Worm (Caenorhabditis elegans) whole organism, young adult: ENCODE measurements around the gene mspn-1.
A peak's percentile ranks its signal among the peaks of the same experiment; 100 is the strongest.

Experiments used
- B0035.1 ChIP-seq: sonication (generic microtip); optimal IDR thresholded peaks from 2 replicates; lab custom pipeline; 2016; ENCODE audit warnings: missing genetic modification characterization, mild to moderate bottlenecking, missing compliant biosample characterization, missing genotype, missing genetic modification reagents
- B0336.3 ChIP-seq: fragments of 200-800 bp; sonication (Bioruptor generic); IDR thresholded peaks from 2 replicates; pipeline ENCODE4 v1.3.6; 2022; ENCODE audit warnings: missing genetic modification characterization, missing compliant biosample characterization
- C17E4.6 ChIP-seq: fragments of 200-800 bp; sonication (Bioruptor generic); IDR thresholded peaks from 2 replicates; pipeline ENCODE4 v1.3.6; 2022; ENCODE audit warnings: missing genetic modification reagents, missing genetic modification characterization, missing compliant biosample characterization
- D2030.7 ChIP-seq: fragments of 200-800 bp; sonication (Bioruptor generic); IDR thresholded peaks from 2 replicates; pipeline ENCODE4 v1.3.6; 2022; ENCODE audit warnings: missing genetic modification reagents, missing genetic modification characterization, missing compliant biosample characterization
- F33H1.4 ChIP-seq: fragments of 200-800 bp; sonication (Bioruptor generic); IDR thresholded peaks from 2 replicates; pipeline ENCODE4 v1.3.6; 2022; ENCODE audit warnings: missing genetic modification reagents, missing genetic modification characterization, missing compliant biosample characterization
- F49E8.2 ChIP-seq: sonication (generic microtip); optimal IDR thresholded peaks from 3 replicates; lab custom pipeline; 2017; ENCODE audit warnings: missing genetic modification characterization, mild to moderate bottlenecking, missing compliant biosample characterization, antibody characterized with exemption, moderate library complexity; ENCODE audit not compliant: insufficient read depth
- F57C9.4 ChIP-seq: sonication (generic microtip); optimal IDR thresholded peaks from 2 replicates; lab custom pipeline; 2017; ENCODE audit warnings: mild to moderate bottlenecking, missing genetic modification characterization, missing compliant biosample characterization
- K12H6.12 ChIP-seq: fragments of 200-800 bp; sonication (Bioruptor generic); optimal IDR thresholded peaks from 2 replicates; lab custom pipeline; 2018; ENCODE audit warnings: mild to moderate bottlenecking, missing genetic modification characterization, missing compliant biosample characterization
- Y53G8AR.9 ChIP-seq: fragments of 200-800 bp; sonication (Bioruptor generic); conservative IDR thresholded peaks from 2 replicates; pipeline ENCODE4 v1.3.6; 2022; ENCODE audit warnings: missing genetic modification reagents, missing genetic modification characterization, missing compliant biosample characterization
- Y56A3A.18 ChIP-seq: fragments of 200-800 bp; sonication (Bioruptor generic); IDR thresholded peaks from 2 replicates; pipeline ENCODE4 v1.3.6; 2022; ENCODE audit warnings: missing genetic modification reagents, missing genetic modification characterization, missing compliant biosample characterization
- Y95B8A.8 ChIP-seq: fragments of 200-800 bp; sonication (Bioruptor generic); IDR thresholded peaks from 2 replicates; pipeline ENCODE4 v1.3.6; 2022; ENCODE audit warnings: missing genetic modification reagents, missing genetic modification characterization, missing compliant biosample characterization
- akir-1 ChIP-seq: fragments of 200-800 bp; sonication (Bioruptor generic); optimal IDR thresholded peaks from 2 replicates; lab custom pipeline; 2018; ENCODE audit warnings: mild to moderate bottlenecking, missing genetic modification characterization, moderate library complexity, missing compliant biosample characterization
- ama-1 ChIP-seq, 3 experiments: fragments of 150-350 bp in 1 of 3; sonication (generic microtip) in 2 of 3; optimal IDR thresholded peaks; 2 replicates each; lab custom pipeline; 2014 to 2018; ENCODE audit warnings: missing biosample characterization in 2 of 3, missing genetic modification characterization in 2 of 3, missing genetic modification reagents in 2 of 3
- aptf-2 ChIP-seq: fragments of 200-800 bp; sonication (Bioruptor generic); conservative IDR thresholded peaks from 2 replicates; pipeline ENCODE4 v1.3.6; 2022; ENCODE audit warnings: missing genetic modification reagents, missing genetic modification characterization, missing compliant biosample characterization
- attf-3 ChIP-seq: fragments of 200-800 bp; sonication (Bioruptor generic); conservative IDR thresholded peaks from 2 replicates; pipeline ENCODE4 v1.3.6; 2022; ENCODE audit warnings: missing genetic modification reagents, missing genetic modification characterization, missing compliant biosample characterization
- ceh-100 ChIP-seq: fragments of 200-800 bp; sonication (Bioruptor generic); IDR thresholded peaks from 2 replicates; pipeline ENCODE4 v1.3.6; 2022; ENCODE audit warnings: missing genetic modification reagents, missing genetic modification characterization, missing compliant biosample characterization
- ceh-79 ChIP-seq: sonication (generic microtip); optimal IDR thresholded peaks from 2 replicates; lab custom pipeline; 2017; ENCODE audit warnings: mild to moderate bottlenecking, missing genetic modification characterization, missing compliant biosample characterization
- chd-7 ChIP-seq: sonication (generic microtip); optimal IDR thresholded peaks from 2 replicates; lab custom pipeline; 2016; ENCODE audit warnings: mild to moderate bottlenecking, missing genetic modification characterization, moderate library complexity, missing compliant biosample characterization
- dpl-1 ChIP-seq: fragments of 150-350 bp; optimal IDR thresholded peaks from 2 replicates; lab custom pipeline; 2014; ENCODE audit warnings: missing biosample characterization, missing genetic modification reagents, missing genetic modification characterization
- egl-18 ChIP-seq: fragments of 200-800 bp; sonication (Bioruptor generic); IDR thresholded peaks from 2 replicates; pipeline ENCODE4 v1.3.6; 2022; ENCODE audit warnings: missing genetic modification reagents, missing genetic modification characterization, missing compliant biosample characterization
- egrh-3 ChIP-seq: fragments of 200-800 bp; sonication (Bioruptor generic); IDR thresholded peaks from 2 replicates; pipeline ENCODE4 v1.3.6; 2022; ENCODE audit warnings: missing genetic modification reagents, missing genetic modification characterization, missing compliant biosample characterization
- fkh-3 ChIP-seq: sonication (generic microtip); optimal IDR thresholded peaks from 2 replicates; lab custom pipeline; 2016; ENCODE audit warnings: mild to moderate bottlenecking, missing genetic modification characterization, missing compliant biosample characterization
- hlh-26 ChIP-seq: fragments of 200-800 bp; sonication (Bioruptor generic); conservative IDR thresholded peaks from 2 replicates; pipeline ENCODE4 v1.3.6; 2022; ENCODE audit warnings: missing genetic modification reagents, missing genetic modification characterization, missing compliant biosample characterization
- hmg-20 ChIP-seq: fragments of 200-800 bp; sonication (Bioruptor generic); IDR thresholded peaks from 2 replicates; pipeline ENCODE4 v1.3.6; 2022; ENCODE audit warnings: missing genetic modification reagents, missing genetic modification characterization, missing compliant biosample characterization
- hsf-1 ChIP-seq: fragments of 200-800 bp; sonication (Bioruptor generic); IDR thresholded peaks from 2 replicates; pipeline ENCODE4 v1.3.6; 2022; ENCODE audit warnings: missing genetic modification reagents, missing genetic modification characterization, missing compliant biosample characterization
- let-607 ChIP-seq, 2 experiments: fragments of 200-800 bp in 1 of 2; sonication (Bioruptor generic) in 1 of 2; sonication (generic microtip) in 1 of 2; optimal IDR thresholded peaks; 2 replicates each; lab custom pipeline; 2016 to 2018; ENCODE audit warnings: mild to moderate bottlenecking in 2 of 2, missing compliant biosample characterization in 2 of 2, missing genetic modification characterization in 2 of 2, moderate library complexity in 2 of 2, missing genotype in 1 of 2
- lin-26 ChIP-seq: fragments of 200-800 bp; sonication (Bioruptor generic); IDR thresholded peaks from 2 replicates; pipeline ENCODE4 v1.3.6; 2022; ENCODE audit warnings: missing genetic modification reagents, missing genetic modification characterization, missing compliant biosample characterization
- lin-54 ChIP-seq: fragments of 200-800 bp; sonication (Bioruptor generic); optimal IDR thresholded peaks from 2 replicates; lab custom pipeline; 2018; ENCODE audit warnings: mild to moderate bottlenecking, missing genetic modification characterization, missing compliant biosample characterization
- lsl-1 ChIP-seq: fragments of 200-800 bp; sonication (Bioruptor generic); optimal IDR thresholded peaks from 2 replicates; lab custom pipeline; 2018; ENCODE audit warnings: mild to moderate bottlenecking, missing genetic modification characterization, moderate library complexity, missing compliant biosample characterization
- madf-3 ChIP-seq: fragments of 200-800 bp; sonication (Bioruptor generic); IDR thresholded peaks from 2 replicates; pipeline ENCODE4 v1.3.6; 2022; ENCODE audit warnings: missing genetic modification reagents, missing genetic modification characterization, missing compliant biosample characterization
- madf-6 ChIP-seq: fragments of 200-800 bp; sonication (Bioruptor generic); IDR thresholded peaks from 2 replicates; pipeline ENCODE4 v1.3.6; 2022; ENCODE audit warnings: missing genetic modification reagents, missing genetic modification characterization, missing compliant biosample characterization
- madf-8 ChIP-seq: fragments of 200-800 bp; sonication (Bioruptor generic); conservative IDR thresholded peaks from 2 replicates; pipeline ENCODE4 v1.3.6; 2022; ENCODE audit warnings: missing genetic modification reagents, missing genetic modification characterization, missing compliant biosample characterization
- mel-28 ChIP-seq: sonication (generic microtip); optimal IDR thresholded peaks from 2 replicates; lab custom pipeline; 2016; ENCODE audit warnings: borderline replicate concordance, mild to moderate bottlenecking, missing genetic modification characterization, missing compliant biosample characterization
- mxl-1 ChIP-seq: sonication (generic microtip); optimal IDR thresholded peaks from 2 replicates; lab custom pipeline; 2016; ENCODE audit warnings: missing genetic modification characterization, missing compliant biosample characterization
- nfyb-1 ChIP-seq: fragments of 200-800 bp; sonication (Bioruptor generic); IDR thresholded peaks from 2 replicates; pipeline ENCODE4 v1.3.6; 2022; ENCODE audit warnings: missing genetic modification reagents, missing genetic modification characterization, missing compliant biosample characterization
- rcor-1 ChIP-seq: fragments of 200-800 bp; sonication (Bioruptor generic); IDR thresholded peaks from 2 replicates; pipeline ENCODE4 v1.3.6; 2022; ENCODE audit warnings: missing genetic modification reagents, missing genetic modification characterization, missing compliant biosample characterization
- snpc-3.4 ChIP-seq: sonication (generic microtip); optimal IDR thresholded peaks from 2 replicates; lab custom pipeline; 2017; ENCODE audit warnings: missing genetic modification characterization, mild to moderate bottlenecking, missing compliant biosample characterization, antibody characterized with exemption, moderate library complexity, missing genotype, missing genetic modification reagents
- snpc-4 ChIP-seq, 5 experiments: fragments of 150-350 bp in 1 of 5; sonication (generic microtip) in 4 of 5; optimal IDR thresholded peaks; 2 replicates each; lab custom pipeline; 2014 to 2018; ENCODE audit warnings: missing genetic modification characterization in 5 of 5, missing biosample characterization in 3 of 5, antibody characterized with exemption in 2 of 5, mild to moderate bottlenecking in 2 of 5, missing compliant biosample characterization in 2 of 5, missing genotype in 2 of 5, moderate library complexity in 2 of 5, missing genetic modification reagents in 1 of 5
- tbp1 ChIP-seq: fragments of 200-800 bp; sonication (Bioruptor generic); optimal IDR thresholded peaks from 2 replicates; lab custom pipeline; 2018; ENCODE audit warnings: mild to moderate bottlenecking, missing genetic modification characterization, missing compliant biosample characterization
- tlf-1 ChIP-seq: fragments of 200-800 bp; sonication (Bioruptor generic); optimal IDR thresholded peaks from 2 replicates; lab custom pipeline; 2018; ENCODE audit warnings: mild to moderate bottlenecking, missing genetic modification characterization, missing compliant biosample characterization
- unc-62 ChIP-seq: fragments of 150-350 bp; optimal IDR thresholded peaks from 2 replicates; lab custom pipeline; 2014; ENCODE audit warnings: missing biosample characterization, missing genetic modification reagents, missing genetic modification characterization
- xnd-1 ChIP-seq: sonication (generic microtip); optimal IDR thresholded peaks from 2 replicates; lab custom pipeline; 2016; ENCODE audit warnings: missing genotype, missing genetic modification reagents, missing genetic modification characterization, missing compliant biosample characterization
- ztf-22 ChIP-seq: fragments of 200-800 bp; sonication (Bioruptor generic); optimal IDR thresholded peaks from 2 replicates; lab custom pipeline; 2018; ENCODE audit warnings: mild to moderate bottlenecking, missing genetic modification characterization, moderate library complexity, missing compliant biosample characterization

mspn-1 gene

ce11 chrIV:10177779-10178178, at the start of gene mspn-1:
TSS of gene mspn-1 (plus strand) at chrIV:10177968.
- peak; percentile 54; the same call in 1 of the 2 replicates for TF ChIP-seq madf-6 (GFP tag; lab: Robert Waterston, UW)
- peak; percentile 21; the same call in 1 of the 2 replicates for TF ChIP-seq rcor-1 (GFP tag; lab: Robert Waterston, UW)
- TF ChIP-seq lsl-1 (GFP tag; lab: Kevin White, UChicago): peak; percentile 16
- peak; percentile 36 for TF ChIP-seq F33H1.4 (GFP tag; lab: Robert Waterston, UW)
- peak; percentile 18; the same call in 1 of the 2 replicates for TF ChIP-seq D2030.7 (GFP tag; lab: Robert Waterston, UW)
- no peak for TF ChIP-seq hlh-26
- peak; percentile 61; the same call in 1 of the 2 replicates for TF ChIP-seq hsf-1 (GFP tag; lab: Robert Waterston, UW)
- peak; percentile 52; the same call in 1 of the 2 replicates for TF ChIP-seq C17E4.6 (GFP tag; lab: Robert Waterston, UW)
- TF ChIP-seq lin-54 (GFP tag; lab: Kevin White, UChicago): peak; percentile 43
- peak; percentile 74; the same call in 1 of the 2 replicates for TF ChIP-seq Y53G8AR.9
- no peak for TF ChIP-seq mxl-1 (tag; lab: Kevin White, UChicago)
- TF ChIP-seq lin-26: 0 out of 2 replicates have a peak, but pooled peaks have one; percentile 48
- TF ChIP-seq F49E8.2 (tag; lab: Kevin White, UChicago): peak; percentile 17
- no peak for TF ChIP-seq B0035.1 (tag; lab: Kevin White, UChicago)
- TF ChIP-seq tbp1: no peak
- TF ChIP-seq B0336.3 (GFP tag; lab: Robert Waterston, UW): peak; percentile 65; the same call in 1 of the 2 replicates
- TF ChIP-seq tlf-1 (GFP tag; lab: Kevin White, UChicago): peak; percentile 46
- peak; percentile 8 for TF ChIP-seq snpc-3.4 (tag; lab: Kevin White, UChicago)
- no peak for TF ChIP-seq aptf-2 (GFP tag; lab: Robert Waterston, UW)
- no peak for TF ChIP-seq ama-1 (optimal IDR thresholded peaks at IDR 0.05; lab: Kevin White, UChicago)
- TF ChIP-seq ama-1 (GFP tag; optimal IDR thresholded peaks at IDR 0.05; lab: Kevin White, UChicago): peak in 1 of 2 experiments; percentile 37
- no peak for TF ChIP-seq madf-3 (GFP tag; lab: Robert Waterston, UW)

- TF ChIP-seq lin-26: 0 out of 2 replicates have a peak, but pooled peaks have one; percentile 53
- no peak for TF ChIP-seq egrh-3 (GFP tag; lab: Robert Waterston, UW)
Measured at ce11 chrIV:10128446-10128845, 49.3 kb upstream of the mspn-1 start.

- no peak for TF ChIP-seq mel-28 (tag; lab: Kevin White, UChicago)
- TF ChIP-seq ceh-79: no peak
- TF ChIP-seq ceh-100: 0 out of 2 replicates have a peak, but pooled peaks have one; percentile 52
- no peak for TF ChIP-seq snpc-3.4 (tag; lab: Kevin White, UChicago)
- no peak for TF ChIP-seq hmg-20
- TF ChIP-seq attf-3: peak; percentile 47
- no peak for TF ChIP-seq chd-7 (tag; lab: Kevin White, UChicago)
- TF ChIP-seq Y56A3A.18 (GFP tag; lab: Robert Waterston, UW): no peak
- TF ChIP-seq F57C9.4 (tag; lab: Kevin White, UChicago): no peak
- TF ChIP-seq let-607 (tag; optimal IDR thresholded peaks at IDR 0.05; lab: Kevin White, UChicago): no peak
- peak; percentile 8 for TF ChIP-seq xnd-1
- 0 out of 2 replicates have a peak, but pooled peaks have one; percentile 44 for TF ChIP-seq nfyb-1 (GFP tag; lab: Robert Waterston, UW)
- peak; percentile 21 for TF ChIP-seq snpc-4 (GFP tag; optimal IDR thresholded peaks at IDR 0.05; lab: Kevin White, UChicago)
- TF ChIP-seq snpc-4 (tag; optimal IDR thresholded peaks at IDR 0.05; lab: Kevin White, UChicago): peak in 3 of 4 experiments; percentile 41 to 73 (median 51)
- peak; percentile 59 for TF ChIP-seq lsl-1 (GFP tag; lab: Kevin White, UChicago)
- no peak for TF ChIP-seq akir-1 (GFP tag; lab: Kevin White, UChicago)
- TF ChIP-seq fkh-3: no peak
- TF ChIP-seq madf-8 (GFP tag; lab: Robert Waterston, UW): peak; percentile 56
- no peak for TF ChIP-seq unc-62
- peak; percentile 23 for TF ChIP-seq K12H6.12 (tag; lab: Kevin White, UChicago)
- no peak for TF ChIP-seq egl-18
- peak; percentile 69 for TF ChIP-seq dpl-1
- no peak for TF ChIP-seq ztf-22 (GFP tag; lab: Kevin White, UChicago)
- TF ChIP-seq Y95B8A.8 (GFP tag; lab: Robert Waterston, UW): 0 out of 2 replicates have a peak, but pooled peaks have one; percentile 13
Measured at ce11 chrIV:10128906-10129386, 48.8 kb upstream of the mspn-1 start, which contains the start of the genes gtbp-1 and K08F4.3. TSS of gene gtbp-1 (minus strand) at chrIV:10128956. TSS of gene K08F4.3 (plus strand) at chrIV:10129257.
